Worm (Caenorhabditis elegans) whole organism, L2 larva: ENCODE results near the gene cut-3.

Experiments
- F13H6.1 ChIP-seq: sonication (generic microtip); optimal IDR thresholded peaks from 2 replicates; lab custom pipeline; 2016; ENCODE audit warnings: missing genetic modification characterization, missing compliant biosample characterization
- egl-27 ChIP-seq: sonication (generic microtip); optimal IDR thresholded peaks from 3 replicates; lab custom pipeline; 2017; ENCODE audit warnings: missing biosample characterization, missing genetic modification reagents, missing genetic modification characterization
- fos-1 ChIP-seq: fragments of 150-350 bp; optimal IDR thresholded peaks from 2 replicates; lab custom pipeline; 2014; ENCODE audit warnings: missing biosample characterization, missing genetic modification characterization
- lin-11 ChIP-seq: fragments of 150-350 bp; sonication (generic microtip); optimal IDR thresholded peaks from 2 replicates; lab custom pipeline; 2014; ENCODE audit warnings: missing biosample characterization, missing genetic modification characterization, inconsistent platforms, mixed read lengths
- nhr-10 ChIP-seq: sonication (generic microtip); optimal IDR thresholded peaks from 2 replicates; lab custom pipeline; 2017; ENCODE audit warnings: missing biosample characterization, missing genetic modification characterization
- nhr-77 ChIP-seq: fragments of 150-350 bp; optimal IDR thresholded peaks from 2 replicates; lab custom pipeline; 2014; ENCODE audit warnings: missing biosample characterization, missing genetic modification characterization
- sma-3 ChIP-seq: sonication (generic microtip); optimal IDR thresholded peaks from 2 replicates; lab custom pipeline; 2016; ENCODE audit warnings: missing genetic modification reagents, missing genetic modification characterization, missing compliant biosample characterization
- sma-9 ChIP-seq, 2 experiments: fragments of 150-350 bp in 1 of 2; sonication (generic microtip) in 1 of 2; optimal IDR thresholded peaks; 2 replicates each; lab custom pipeline; 2014 to 2016; ENCODE audit warnings: missing genetic modification characterization in 2 of 2, mild to moderate bottlenecking in 1 of 2, missing biosample characterization in 1 of 2, missing compliant biosample characterization in 1 of 2, missing genetic modification reagents in 1 of 2, moderate library complexity in 1 of 2
- ztf-4 ChIP-seq: fragments of 150-350 bp; optimal IDR thresholded peaks from 2 replicates; lab custom pipeline; 2014; ENCODE audit warnings: missing biosample characterization, missing genetic modification characterization

DNA sequence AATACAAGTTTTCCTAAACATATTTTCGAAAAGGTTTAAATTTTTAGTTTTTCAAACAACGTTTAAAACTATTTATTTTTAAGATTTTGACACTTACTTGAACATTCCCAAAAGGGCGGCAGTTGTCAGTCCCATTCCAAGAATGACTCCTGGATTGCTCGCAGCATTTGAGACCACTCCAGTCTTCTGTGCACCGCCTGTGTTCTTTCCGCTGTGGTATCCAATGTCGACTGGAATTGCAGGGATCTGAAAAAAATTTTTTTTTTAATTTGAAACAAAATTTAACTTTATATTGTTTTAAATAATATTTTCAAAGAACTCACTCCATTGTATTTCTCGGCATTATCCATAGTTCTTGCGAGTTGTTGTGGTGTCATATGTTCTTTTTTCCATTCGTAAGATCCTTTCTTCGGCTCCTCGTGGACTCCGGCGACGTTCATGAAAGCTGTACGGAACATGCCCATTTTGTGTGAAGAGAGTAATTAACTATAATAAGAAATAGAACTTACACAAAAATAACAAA is 35.2 kb upstream of the cut-3 start, which contains the start of gene M05D6.5:
- no peak for TF ChIP-seq nhr-77 (tag; lab: Kevin White, UChicago)
- TF ChIP-seq sma-3 (GFP tag; lab: Kevin White, UChicago), result no peak
- peak; percentile 67 for TF ChIP-seq ztf-4 (tag; lab: Kevin White, UChicago)
- TF ChIP-seq fos-1 (tag; lab: Kevin White, UChicago), result no peak
- no peak for TF ChIP-seq F13H6.1 (tag; lab: Kevin White, UChicago)
- no peak for TF ChIP-seq nhr-10
- no peak for TF ChIP-seq lin-11 (tag; lab: Kevin White, UChicago)
- TF ChIP-seq sma-9 (GFP tag; optimal IDR thresholded peaks at IDR 0.05; lab: Kevin White, UChicago), result no peak
- no peak for TF ChIP-seq sma-9 (tag; optimal IDR thresholded peaks at IDR 0.05; lab: Kevin White, UChicago)
- no peak for TF ChIP-seq egl-27
